Fruit fly (Drosophila melanogaster): ENCODE results near the gene CG17129.

Gene CG17129

dm6 chr3L:630666-631065, 49.5 kb downstream of the CG17129 start:
- no peak for TF ChIP-seq woc (GFP tag; optimal IDR thresholded peaks at IDR 0.05)
- TF ChIP-seq CG32264 (GFP tag; optimal IDR thresholded peaks at IDR 0.05): no peak
- TF ChIP-seq brk (GFP tag; optimal IDR thresholded peaks at IDR 0.05): no peak
- TF ChIP-seq Dfd (GFP tag; optimal IDR thresholded peaks at IDR 0.05): no peak
- TF ChIP-seq ey (GFP tag; optimal IDR thresholded peaks at IDR 0.05): no peak
- TF ChIP-seq CG9705 (GFP tag; optimal IDR thresholded peaks at IDR 0.05): no peak
- no peak for TF ChIP-seq usp (GFP tag; optimal IDR thresholded peaks at IDR 0.05)
- no peak for TF ChIP-seq psq (GFP tag; optimal IDR thresholded peaks at IDR 0.05)
- TF ChIP-seq Hr83 (GFP tag; optimal IDR thresholded peaks at IDR 0.05; ENCODE audit: poor library complexity, severe bottlenecking): no peak
- no peak for TF ChIP-seq Myc (optimal IDR thresholded peaks at IDR 0.05)
- no peak for TF ChIP-seq OdsH (GFP tag; optimal IDR thresholded peaks at IDR 0.05)

- TF ChIP-seq Jra (GFP tag; optimal IDR thresholded peaks at IDR 0.05): no peak
- TF ChIP-seq h (GFP tag; optimal IDR thresholded peaks at IDR 0.05): no peak
- no peak for TF ChIP-seq CG9705 (GFP tag; optimal IDR thresholded peaks at IDR 0.05)
- TF ChIP-seq Abd-B (GFP tag; optimal IDR thresholded peaks at IDR 0.05): no peak
- peak; percentile 38 for TF ChIP-seq fru (GFP tag; optimal IDR thresholded peaks at IDR 0.05)
- TF ChIP-seq Rel (GFP tag; optimal IDR thresholded peaks at IDR 0.05): no peak
- no peak for TF ChIP-seq Rel (tag; optimal IDR thresholded peaks at IDR 0.05)
- no peak for TF ChIP-seq Sp1 (GFP tag; optimal IDR thresholded peaks at IDR 0.05)
- peak; percentile 28 for TF ChIP-seq rgr (GFP tag; optimal IDR thresholded peaks at IDR 0.05)
- TF ChIP-seq tai (GFP tag; optimal IDR thresholded peaks at IDR 0.05): no peak
- no peak for TF ChIP-seq pan (optimal IDR thresholded peaks at IDR 0.05)
- no peak for TF ChIP-seq dsf (GFP tag; optimal IDR thresholded peaks at IDR 0.05; ENCODE audit: borderline replicate concordance)
- no peak for TF ChIP-seq Hr78 (GFP tag; optimal IDR thresholded peaks at IDR 0.05)
- TF ChIP-seq woc (GFP tag; optimal IDR thresholded peaks at IDR 0.05): peak; percentile 6
- peak; percentile 12 for TF ChIP-seq HLH106 (tag; optimal IDR thresholded peaks at IDR 0.05)
- peak in 1 of 2 experiments; percentile 39 for TF ChIP-seq foxo (GFP tag; optimal IDR thresholded peaks at IDR 0.05)
- TF ChIP-seq Dfd (GFP tag; optimal IDR thresholded peaks at IDR 0.05): no peak
- no peak for TF ChIP-seq CG32264 (GFP tag; optimal IDR thresholded peaks at IDR 0.05)
- no peak for TF ChIP-seq Hnf4 (GFP tag; optimal IDR thresholded peaks at IDR 0.05)
- peak in 1 of 2 experiments; percentile 23 for TF ChIP-seq dl (GFP tag; optimal IDR thresholded peaks at IDR 0.05; ENCODE audit: insufficient read depth in 1 of 2, partially characterized antibody in 2 of 2)
- TF ChIP-seq sv (GFP tag; optimal IDR thresholded peaks at IDR 0.05): peak; percentile 44
- no peak for TF ChIP-seq dmrt93B (GFP tag; optimal IDR thresholded peaks at IDR 0.05)
- TF ChIP-seq usp (GFP tag; optimal IDR thresholded peaks at IDR 0.05): no peak
- no peak for TF ChIP-seq Dif (GFP tag; optimal IDR thresholded peaks at IDR 0.05; ENCODE audit: partially characterized antibody)
- TF ChIP-seq Mio (GFP tag; optimal IDR thresholded peaks at IDR 0.05): no peak
- TF ChIP-seq CrebA (GFP tag; optimal IDR thresholded peaks at IDR 0.05; ENCODE audit: borderline replicate concordance): no peak
- no peak for TF ChIP-seq OdsH (GFP tag; optimal IDR thresholded peaks at IDR 0.05)
- TF ChIP-seq br (GFP tag; optimal IDR thresholded peaks at IDR 0.05): no peak
- peak; percentile 23 for TF ChIP-seq ey (GFP tag; optimal IDR thresholded peaks at IDR 0.05)
- no peak for TF ChIP-seq lola (GFP tag; optimal IDR thresholded peaks at IDR 0.05)
- TF ChIP-seq Hr83 (GFP tag; optimal IDR thresholded peaks at IDR 0.05; ENCODE audit: poor library complexity, severe bottlenecking): peak; percentile 21
- no peak for TF ChIP-seq GATAd (GFP tag; optimal IDR thresholded peaks at IDR 0.05)
- TF ChIP-seq psq (GFP tag; optimal IDR thresholded peaks at IDR 0.05): peak; percentile 4
- no peak for TF ChIP-seq N (GFP tag; optimal IDR thresholded peaks at IDR 0.05)
- TF ChIP-seq brk (GFP tag; optimal IDR thresholded peaks at IDR 0.05): no peak
- no peak for TF ChIP-seq sage (GFP tag; optimal IDR thresholded peaks at IDR 0.05)
Observed at dm6 chr3L:629916-630663, 50.0 kb downstream of the CG17129 start.

- TF ChIP-seq sage (GFP tag; optimal IDR thresholded peaks at IDR 0.05): no peak
- no peak for TF ChIP-seq GATAd (GFP tag; optimal IDR thresholded peaks at IDR 0.05)
- TF ChIP-seq woc (GFP tag; optimal IDR thresholded peaks at IDR 0.05): no peak
- no peak for TF ChIP-seq Dfd (GFP tag; optimal IDR thresholded peaks at IDR 0.05)
- TF ChIP-seq ey (GFP tag; optimal IDR thresholded peaks at IDR 0.05): no peak
- TF ChIP-seq fru (GFP tag; optimal IDR thresholded peaks at IDR 0.05): no peak
- no peak for TF ChIP-seq sv (GFP tag; optimal IDR thresholded peaks at IDR 0.05)
- TF ChIP-seq Myc (optimal IDR thresholded peaks at IDR 0.05): no peak
- TF ChIP-seq pan (optimal IDR thresholded peaks at IDR 0.05): no peak
- TF ChIP-seq dmrt93B (GFP tag; optimal IDR thresholded peaks at IDR 0.05): no peak
- TF ChIP-seq Jra (GFP tag; optimal IDR thresholded peaks at IDR 0.05): no peak
- no peak for TF ChIP-seq Sp1 (GFP tag; optimal IDR thresholded peaks at IDR 0.05)
- no peak for TF ChIP-seq Mio (GFP tag; optimal IDR thresholded peaks at IDR 0.05)
- no peak for TF ChIP-seq Hr78 (GFP tag; optimal IDR thresholded peaks at IDR 0.05)
Observed at dm6 chr3L:629353-629915, 50.7 kb downstream of the CG17129 start.
